Worm (Caenorhabditis elegans) whole organism, early embryonic: ENCODE results near the gene ced-6.

Experiments
- B0310.2 ChIP-seq: sonication (generic microtip); optimal IDR thresholded peaks from 2 replicates; lab custom pipeline; 2016; ENCODE audit warnings: mild to moderate bottlenecking, missing genetic modification characterization, missing compliant biosample characterization
- F13C5.2 ChIP-seq: sonication (generic microtip); optimal IDR thresholded peaks from 2 replicates; lab custom pipeline; 2017; ENCODE audit warnings: mild to moderate bottlenecking, missing genetic modification characterization, inconsistent platforms, missing compliant biosample characterization
- aly-1 ChIP-seq: sonication (generic microtip); optimal IDR thresholded peaks from 2 replicates; lab custom pipeline; 2016; ENCODE audit warnings: missing genetic modification characterization, missing compliant biosample characterization
- ama-1 ChIP-seq: fragments of 150-350 bp; optimal IDR thresholded peaks from 2 replicates; lab custom pipeline; 2014
- flt-1 ChIP-seq: fragments of 200-800 bp; sonication (Bioruptor generic); IDR thresholded peaks from 2 replicates; pipeline ENCODE4 v1.3.6; 2022; ENCODE audit warnings: missing genetic modification characterization, missing compliant biosample characterization
- hnd-1 ChIP-seq: sonication (generic microtip); optimal IDR thresholded peaks from 2 replicates; lab custom pipeline; 2016; ENCODE audit warnings: missing genetic modification characterization, missing compliant biosample characterization
- pes-1 ChIP-seq: fragments of 200-800 bp; sonication (Bioruptor generic); IDR thresholded peaks from 2 replicates; pipeline ENCODE4 v1.3.6; 2022; ENCODE audit warnings: missing genetic modification reagents, missing genetic modification characterization, missing compliant biosample characterization
- scrt-1 ChIP-seq: fragments of 200-800 bp; sonication (Bioruptor generic); IDR thresholded peaks from 2 replicates; pipeline ENCODE4 v1.3.6; 2022; ENCODE audit warnings: missing genetic modification characterization, missing compliant biosample characterization
- tbx-11 ChIP-seq: fragments of 200-800 bp; sonication (Bioruptor generic); IDR thresholded peaks from 2 replicates; pipeline ENCODE4 v1.3.6; 2022; ENCODE audit warnings: missing genetic modification characterization, missing compliant biosample characterization
- tbx-37 ChIP-seq: fragments of 200-800 bp; sonication (Bioruptor generic); conservative IDR thresholded peaks from 2 replicates; pipeline ENCODE4 v1.3.6; 2022; ENCODE audit warnings: missing genetic modification reagents, missing genetic modification characterization, missing compliant biosample characterization
- tra-4 ChIP-seq: sonication (generic microtip); optimal IDR thresholded peaks from 2 replicates; lab custom pipeline; 2017; ENCODE audit warnings: missing genetic modification characterization, missing compliant biosample characterization

DNA sequence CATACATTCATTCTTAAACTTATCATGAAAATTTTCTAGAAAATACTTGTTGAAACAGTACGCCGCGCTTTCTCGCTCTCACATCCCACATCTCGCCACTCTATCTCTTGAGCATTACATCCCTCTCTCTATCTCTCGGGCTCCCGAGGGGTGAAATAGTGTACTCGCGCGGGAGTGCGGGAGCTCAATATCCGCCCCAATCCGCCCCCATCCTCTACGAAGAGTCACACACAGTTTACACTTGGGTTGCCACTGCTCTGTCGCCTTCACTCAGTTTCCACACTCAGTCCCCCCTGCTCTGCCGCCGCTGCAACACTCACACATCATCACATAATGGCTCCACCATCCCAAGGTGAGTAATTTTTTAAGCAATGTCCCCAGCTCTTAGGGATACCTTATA, 30.8 kb upstream of the ced-6 start, which contains the start of gene mlc-3:
- TF ChIP-seq ama-1: no peak
- TF ChIP-seq hnd-1: no peak
- no peak for TF ChIP-seq scrt-1 (GFP tag; lab: Robert Waterston, UW)
- TF ChIP-seq tra-4: no peak
- no peak for TF ChIP-seq flt-1 (GFP tag; lab: Robert Waterston, UW)
- no peak for TF ChIP-seq tbx-11 (GFP tag; lab: Robert Waterston, UW)
- no peak for TF ChIP-seq pes-1 (GFP tag; lab: Robert Waterston, UW)
- TF ChIP-seq F13C5.2: no peak
- 0 out of 2 replicates have a peak, but pooled peaks have one; percentile 2 for TF ChIP-seq tbx-37 (GFP tag; lab: Robert Waterston, UW)
- TF ChIP-seq B0310.2 (tag; lab: Kevin White, UChicago): no peak
- no peak for TF ChIP-seq aly-1 (tag; lab: Kevin White, UChicago)
